Fruit fly (Drosophila melanogaster) whole organism, embryonic: ENCODE results near the gene Vajk2.

Source experiments
- CG1024 ChIP-seq: fragments of 200-800 bp; sonication (Bioruptor generic); IDR thresholded peaks from 2 replicates; pipeline ENCODE4 v1.3.6; 2022; ENCODE audit warnings: missing biosample characterization, missing genetic modification characterization
- CG11093 ChIP-seq: fragments of 200-800 bp; sonication (Bioruptor generic); IDR thresholded peaks from 3 replicates; pipeline ENCODE4 v1.3.6; 2022; ENCODE audit warnings: missing biosample characterization, missing genetic modification characterization
- CG11456 ChIP-seq: fragments of 200-800 bp; sonication (Bioruptor generic); IDR thresholded peaks from 3 replicates; pipeline ENCODE4 v1.3.6; 2022; ENCODE audit warnings: missing biosample characterization, missing genetic modification characterization
- CG11504 ChIP-seq: fragments of 200-800 bp; sonication (Bioruptor generic); optimal IDR thresholded peaks from 3 replicates; lab custom pipeline; 2019; ENCODE audit warnings: missing biosample characterization, mild to moderate bottlenecking, missing genetic modification characterization, moderate library complexity
- CG11696 ChIP-seq: fragments of 200-800 bp; sonication (Bioruptor generic); IDR thresholded peaks from 2 replicates; pipeline ENCODE4 v1.3.6; 2022; ENCODE audit warnings: missing biosample characterization, missing genetic modification characterization
- CG12104 ChIP-seq: fragments of 200-800 bp; sonication (Bioruptor generic); optimal IDR thresholded peaks from 3 replicates; lab custom pipeline; 2016; ENCODE audit warnings: missing biosample characterization, missing genetic modification characterization
- CG1233 ChIP-seq: fragments of 200-800 bp; sonication (Bioruptor generic); optimal IDR thresholded peaks from 4 replicates; lab custom pipeline; 2018; ENCODE audit warnings: missing biosample characterization, mild to moderate bottlenecking, missing genetic modification characterization
- CG14860 ChIP-seq: fragments of 200-800 bp; sonication (Bioruptor generic); IDR thresholded peaks from 3 replicates; pipeline ENCODE4 v1.3.6; 2022; ENCODE audit warnings: missing biosample characterization, missing genetic modification characterization; ENCODE audit not compliant: partially characterized antibody
- CG1647 ChIP-seq: fragments of 200-800 bp; sonication (Bioruptor generic); optimal IDR thresholded peaks from 3 replicates; lab custom pipeline; 2016; ENCODE audit warnings: missing biosample characterization, missing genetic modification characterization
- CG16863 ChIP-seq: fragments of 200-800 bp; sonication (Bioruptor generic); optimal IDR thresholded peaks from 3 replicates; lab custom pipeline; 2016; ENCODE audit warnings: missing biosample characterization, missing genetic modification characterization
- CG17361 ChIP-seq: fragments of 200-800 bp; sonication (Bioruptor generic); IDR thresholded peaks from 3 replicates; pipeline ENCODE4 v1.3.6; 2022; ENCODE audit warnings: missing biosample characterization, missing genetic modification characterization
- CG17802 ChIP-seq: fragments of 200-800 bp; sonication (Bioruptor generic); optimal IDR thresholded peaks from 2 replicates; lab custom pipeline; 2018; ENCODE audit warnings: missing biosample characterization, mild to moderate bottlenecking, missing genetic modification characterization, moderate library complexity
- CG17829 ChIP-seq: fragments of 200-800 bp; optimal IDR thresholded peaks from 2 replicates; lab custom pipeline; 2019; ENCODE audit warnings: missing biosample characterization, mild to moderate bottlenecking, missing genetic modification characterization, moderate library complexity
- CG32532 ChIP-seq: fragments of 200-800 bp; sonication (Bioruptor generic); IDR thresholded peaks from 2 replicates; pipeline ENCODE4 v1.3.6; 2022; ENCODE audit warnings: missing biosample characterization, missing genetic modification characterization
- CG32767 ChIP-seq: fragments of 200-800 bp; sonication (Bioruptor generic); IDR thresholded peaks from 2 replicates; pipeline ENCODE4 v1.3.6; 2022; ENCODE audit warnings: missing biosample characterization, missing genetic modification characterization
- CG34422 ChIP-seq: fragments of 200-800 bp; sonication (Bioruptor generic); IDR thresholded peaks from 3 replicates; pipeline ENCODE4 v1.3.6; 2022; ENCODE audit warnings: missing biosample characterization, missing genetic modification characterization
- CG4617 ChIP-seq: fragments of 200-800 bp; sonication (Bioruptor generic); optimal IDR thresholded peaks from 3 replicates; lab custom pipeline; 2016; ENCODE audit warnings: missing biosample characterization, missing genetic modification characterization, borderline replicate concordance
- CG6791 ChIP-seq: fragments of 200-800 bp; sonication (Bioruptor generic); IDR thresholded peaks from 3 replicates; pipeline ENCODE4 v1.3.6; 2022; ENCODE audit warnings: missing biosample characterization, missing genetic modification characterization; ENCODE audit not compliant: partially characterized antibody
- CG7372 ChIP-seq: fragments of 200-800 bp; sonication (Bioruptor generic); IDR thresholded peaks from 2 replicates; pipeline ENCODE4 v1.3.6; 2022; ENCODE audit warnings: missing biosample characterization, missing genetic modification characterization
- CG8924 ChIP-seq: fragments of 200-800 bp; optimal IDR thresholded peaks from 3 replicates; lab custom pipeline; 2019; ENCODE audit warnings: missing biosample characterization, mild to moderate bottlenecking, missing genetic modification characterization, moderate library complexity
- CG9609 ChIP-seq: fragments of 200-800 bp; sonication (Bioruptor generic); optimal IDR thresholded peaks from 3 replicates; lab custom pipeline; 2016; ENCODE audit warnings: missing biosample characterization, missing genetic modification characterization
- CG9727 ChIP-seq: fragments of 200-800 bp; sonication (Bioruptor generic); optimal IDR thresholded peaks from 3 replicates; lab custom pipeline; 2017; ENCODE audit warnings: missing biosample characterization, mild to moderate bottlenecking, missing genetic modification characterization
- CoRest ChIP-seq: fragments of 200-800 bp; sonication (Bioruptor generic); optimal IDR thresholded peaks from 3 replicates; lab custom pipeline; 2018; ENCODE audit warnings: missing biosample characterization, mild to moderate bottlenecking, missing genetic modification characterization, moderate library complexity
- CrebB ChIP-seq: fragments of 200-800 bp; sonication (Bioruptor generic); optimal IDR thresholded peaks from 3 replicates; lab custom pipeline; 2018; ENCODE audit warnings: missing biosample characterization, mild to moderate bottlenecking, missing genetic modification characterization
- HLH54F ChIP-seq: fragments of 200-800 bp; sonication (Bioruptor generic); optimal IDR thresholded peaks from 3 replicates; lab custom pipeline; 2016; ENCODE audit warnings: missing biosample characterization, missing genetic modification characterization
- Hey ChIP-seq: fragments of 200-800 bp; sonication (Bioruptor generic); optimal IDR thresholded peaks from 3 replicates; lab custom pipeline; 2018; ENCODE audit warnings: missing biosample characterization, mild to moderate bottlenecking, missing genetic modification characterization
- Hr78 ChIP-seq, 2 experiments: fragments of 200-800 bp in 1 of 2; fragments of >200 bp in 1 of 2; sonication (Bioruptor generic) in 1 of 2; optimal IDR thresholded peaks; 2 replicates each; lab custom pipeline; 2017 to 2019; ENCODE audit warnings: missing biosample characterization in 2 of 2, missing genetic modification characterization in 2 of 2, mild to moderate bottlenecking in 1 of 2, moderate library complexity in 1 of 2
- Kr ChIP-seq: fragments of 200-800 bp; sonication (Bioruptor generic); optimal IDR thresholded peaks from 2 replicates; lab custom pipeline; 2017; ENCODE audit warnings: missing biosample characterization, mild to moderate bottlenecking, missing genetic modification characterization
- Lhr ChIP-seq: fragments of 200-800 bp; sonication (Bioruptor generic); optimal IDR thresholded peaks from 3 replicates; lab custom pipeline; 2017; ENCODE audit warnings: mild to moderate bottlenecking, missing biosample characterization, missing genetic modification reagents, missing genetic modification characterization
- Lim3 ChIP-seq: fragments of 200-800 bp; sonication (Bioruptor generic); IDR thresholded peaks from 2 replicates; pipeline ENCODE4 v1.3.6; 2022; ENCODE audit warnings: missing biosample characterization, missing genetic modification characterization
- NK7.1 ChIP-seq: fragments of 200-800 bp; sonication (Bioruptor generic); optimal IDR thresholded peaks from 3 replicates; lab custom pipeline; 2016; ENCODE audit warnings: missing biosample characterization, missing genetic modification characterization
- Ravus ChIP-seq: fragments of 200-800 bp; sonication (Bioruptor generic); IDR thresholded peaks from 2 replicates; pipeline ENCODE4 v1.3.6; 2022; ENCODE audit warnings: missing biosample characterization, missing genetic modification characterization
- aop ChIP-seq: fragments of 200-800 bp; sonication (Bioruptor generic); IDR thresholded peaks from 2 replicates; pipeline ENCODE4 v1.3.6; 2022; ENCODE audit warnings: missing biosample characterization, missing genetic modification characterization
- cad ChIP-seq: fragments of >200 bp; optimal IDR thresholded peaks from 2 replicates; lab custom pipeline; 2017; ENCODE audit warnings: missing biosample characterization, missing genetic modification characterization
- ci ChIP-seq: fragments of 200-800 bp; sonication (Bioruptor generic); IDR thresholded peaks from 3 replicates; pipeline ENCODE4 v1.3.6; 2022; ENCODE audit warnings: missing biosample characterization, missing genetic modification characterization
- dysf ChIP-seq: fragments of 200-800 bp; sonication (Bioruptor generic); IDR thresholded peaks from 3 replicates; pipeline ENCODE4 v1.3.6; 2022; ENCODE audit warnings: missing biosample characterization, missing genetic modification characterization
- fd3F ChIP-seq: fragments of 200-800 bp; sonication (Bioruptor generic); optimal IDR thresholded peaks from 2 replicates; lab custom pipeline; 2018; ENCODE audit warnings: missing biosample characterization, mild to moderate bottlenecking, missing genetic modification characterization, moderate library complexity
- gcm ChIP-seq: fragments of 200-800 bp; sonication (Bioruptor generic); optimal IDR thresholded peaks from 2 replicates; lab custom pipeline; 2019; ENCODE audit warnings: missing biosample characterization, mild to moderate bottlenecking, missing genetic modification characterization, moderate library complexity
- grau ChIP-seq: fragments of 200-800 bp; optimal IDR thresholded peaks from 3 replicates; lab custom pipeline; 2019; ENCODE audit warnings: missing biosample characterization, mild to moderate bottlenecking, missing genetic modification characterization, moderate library complexity
- hb ChIP-seq: fragments of 200-800 bp; sonication (Bioruptor generic); IDR thresholded peaks from 3 replicates; pipeline ENCODE4 v1.3.6; 2022; ENCODE audit warnings: missing biosample characterization, missing genetic modification characterization; ENCODE audit not compliant: partially characterized antibody
- lmd ChIP-seq: fragments of 200-800 bp; sonication (Bioruptor generic); IDR thresholded peaks from 2 replicates; pipeline ENCODE4 v1.3.6; 2022; ENCODE audit warnings: missing biosample characterization, missing genetic modification characterization
- lov ChIP-seq, 2 experiments: fragments of 200-800 bp in 1 of 2; fragments of >200 bp in 1 of 2; sonication (Bioruptor generic) in 1 of 2; IDR thresholded peaks in 1 of 2; optimal IDR thresholded peaks in 1 of 2; 2 replicates in 1 of 2; 3 replicates in 1 of 2; pipeline versions ENCODE4 v1.3.6 to Lab custom; 2017 to 2022; ENCODE audit warnings: missing biosample characterization in 1 of 2, missing genetic modification characterization in 1 of 2
- pan ChIP-seq, 4 experiments: fragments of >200 bp in 3 of 4; fragments of 200-800 bp in 1 of 4; sonication (Bioruptor generic) in 1 of 4; optimal IDR thresholded peaks in 3 of 4; IDR thresholded peaks in 1 of 4; 2 replicates each; pipeline versions ENCODE4 v1.3.6 to Lab custom; 2017 to 2022; ENCODE audit warnings: missing biosample characterization in 2 of 4, missing genetic modification characterization in 2 of 4, mixed read lengths in 1 of 4
- prd ChIP-seq, 3 experiments: fragments of >200 bp in 2 of 3; fragments of 200-800 bp in 1 of 3; sonication (Bioruptor generic) in 1 of 3; optimal IDR thresholded peaks in 2 of 3; IDR thresholded peaks in 1 of 3; 2 replicates in 2 of 3; 3 replicates in 1 of 3; pipeline versions ENCODE4 v1.3.6 to Lab custom; 2017 to 2022; ENCODE audit warnings: missing biosample characterization in 1 of 3, missing genetic modification characterization in 1 of 3
- shn ChIP-seq: fragments of 200-800 bp; sonication (Bioruptor generic); optimal IDR thresholded peaks from 3 replicates; lab custom pipeline; 2016; ENCODE audit warnings: missing biosample characterization, missing genetic modification characterization
- sr ChIP-seq: fragments of 200-800 bp; sonication (Bioruptor generic); IDR thresholded peaks from 3 replicates; pipeline ENCODE4 v1.3.6; 2022; ENCODE audit warnings: missing biosample characterization, missing genetic modification characterization
- stc ChIP-seq: fragments of 200-800 bp; sonication (Bioruptor generic); IDR thresholded peaks from 2 replicates; pipeline ENCODE4 v1.3.6; 2022; ENCODE audit warnings: missing biosample characterization, missing genetic modification characterization
- tap ChIP-seq: fragments of 200-800 bp; optimal IDR thresholded peaks from 3 replicates; lab custom pipeline; 2019; ENCODE audit warnings: missing biosample characterization, mild to moderate bottlenecking, missing genetic modification characterization, moderate library complexity
- tio ChIP-seq: fragments of 200-800 bp; sonication (Bioruptor generic); optimal IDR thresholded peaks from 2 replicates; lab custom pipeline; 2017; ENCODE audit warnings: missing biosample characterization, missing genetic modification characterization, inconsistent platforms
- ttk ChIP-seq: fragments of 200-800 bp; sonication (Bioruptor generic); IDR thresholded peaks from 2 replicates; pipeline ENCODE4 v2.1.2; 2022; ENCODE audit warnings: missing biosample characterization, missing genetic modification characterization

Vajk2 gene

dm6 chr2L:13893439-13893838, 41.1 kb downstream of the Vajk2 start (continued):
- no peak for TF ChIP-seq CrebB (tag; lab: Kevin White, UChicago)
- TF ChIP-seq sr (GFP tag; lab: Robert Waterston, UW), result no peak
- no peak for TF ChIP-seq prd (optimal IDR thresholded peaks at IDR 0.05; lab: Kevin White, UChicago)
- TF ChIP-seq prd (GFP tag; IDR thresholded peaks at IDR 0.05; lab: Robert Waterston, UW), result peak; percentile 25; the same call in 2 of the 3 replicates
- peak; percentile 12 for TF ChIP-seq grau (tag; lab: Kevin White, UChicago)
- no peak for TF ChIP-seq CG7372 (GFP tag; lab: Robert Waterston, UW)
- no peak for TF ChIP-seq CG11504 (tag; lab: Kevin White, UChicago)
- TF ChIP-seq ttk (GFP tag; lab: Robert Waterston, UW), result no peak
- TF ChIP-seq CG17829 (tag; lab: Kevin White, UChicago), result peak; percentile 40
- TF ChIP-seq CG12104, result no peak
- TF ChIP-seq CG32767 (GFP tag; lab: Robert Waterston, UW), result no peak
- no peak for TF ChIP-seq stc (GFP tag; lab: Robert Waterston, UW)
- no peak for TF ChIP-seq CG9727 (GFP tag; lab: Kevin White, UChicago)
- TF ChIP-seq cad, result no peak
- TF ChIP-seq CG1647, result no peak
- no peak for TF ChIP-seq dysf (GFP tag; lab: Robert Waterston, UW)
- peak; percentile 16; the same call in 1 of the 2 replicates for TF ChIP-seq lmd
- TF ChIP-seq CG16863 (GFP tag; lab: Kevin White, UChicago), result no peak
- no peak for TF ChIP-seq Kr (GFP tag; lab: Kevin White, UChicago)
- TF ChIP-seq CG11093, result no peak
- no peak for TF ChIP-seq CG9609 (GFP tag; lab: Kevin White, UChicago)
- no peak for TF ChIP-seq CG4617 (GFP tag; lab: Kevin White, UChicago)
- TF ChIP-seq gcm, result peak; percentile 60
- no peak for TF ChIP-seq fd3F (GFP tag; lab: Kevin White, UChicago)
- TF ChIP-seq shn (GFP tag; lab: Kevin White, UChicago), result no peak
- TF ChIP-seq Lhr, result no peak
- TF ChIP-seq Hey (tag; lab: Kevin White, UChicago), result no peak
- no peak for TF ChIP-seq Lim3
- no peak for TF ChIP-seq Ravus (GFP tag; lab: Robert Waterston, UW)
- TF ChIP-seq CG17361 (GFP tag; lab: Robert Waterston, UW), result no peak
- no peak for TF ChIP-seq pan (optimal IDR thresholded peaks at IDR 0.05; lab: Kevin White, UChicago)
- no peak for TF ChIP-seq pan (GFP tag; optimal IDR thresholded peaks at IDR 0.05 in 1 of 2, IDR thresholded peaks at IDR 0.05 in 1 of 2)
- TF ChIP-seq CG1233, result peak; percentile 23
- TF ChIP-seq aop (GFP tag; lab: Robert Waterston, UW), result no peak
- no peak for TF ChIP-seq CG11456 (GFP tag; lab: Robert Waterston, UW)
- no peak for TF ChIP-seq CG8924 (tag; lab: Kevin White, UChicago)
- TF ChIP-seq tap (tag; lab: Kevin White, UChicago), result no peak
- TF ChIP-seq CG14860 (GFP tag; lab: Robert Waterston, UW), result no peak
- TF ChIP-seq lov (optimal IDR thresholded peaks at IDR 0.05; lab: Kevin White, UChicago), result no peak
- TF ChIP-seq lov (GFP tag; IDR thresholded peaks at IDR 0.05; lab: Robert Waterston, UW), result no peak
- TF ChIP-seq CG6791 (GFP tag; lab: Robert Waterston, UW), result no peak
- 0 out of 3 replicates have a peak, but pooled peaks have one; percentile 37 for TF ChIP-seq CG34422 (GFP tag; lab: Robert Waterston, UW)
- TF ChIP-seq Hr78 (GFP tag; optimal IDR thresholded peaks at IDR 0.05; lab: Kevin White, UChicago), result no peak
- TF ChIP-seq CG17802, result no peak
- TF ChIP-seq HLH54F, result no peak
- TF ChIP-seq tio (GFP tag; lab: Kevin White, UChicago), result no peak
- peak; percentile 86 for TF ChIP-seq CG11696
- TF ChIP-seq CG1024 (GFP tag; lab: Robert Waterston, UW), result no peak
- no peak for TF ChIP-seq NK7.1 (GFP tag; lab: Kevin White, UChicago)
- peak; percentile 47; the same call in 1 of the 3 replicates for TF ChIP-seq ci
- TF ChIP-seq hb, result no peak
- no peak for TF ChIP-seq CG32532
- TF ChIP-seq CoRest (tag; lab: Kevin White, UChicago), result no peak
